Worm (Caenorhabditis elegans): Measurements from ENCODE around the gene cdh-5.
A peak's percentile ranks its signal among the peaks of the same experiment; 100 is the strongest.

Gene cdh-5

DNA sequence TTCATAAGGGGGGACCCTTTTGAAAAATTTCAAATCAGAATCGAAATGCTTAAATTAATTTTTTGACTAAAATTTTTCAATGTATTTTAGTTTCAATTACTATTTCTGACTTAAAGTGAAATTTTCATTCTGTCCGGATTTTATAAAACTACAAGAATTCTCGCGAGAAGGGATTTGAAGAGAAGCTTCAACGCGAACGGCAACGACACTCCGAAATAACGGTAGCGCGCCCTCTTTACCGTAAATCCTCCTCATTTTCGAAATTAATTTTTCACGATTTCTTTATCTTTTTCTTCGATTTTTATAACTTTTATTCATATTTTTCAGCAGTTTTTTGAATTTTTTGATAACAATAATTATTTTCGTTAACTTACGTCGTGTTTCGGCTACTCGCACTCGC is 3.0 kb upstream of the cdh-5 start:
- TF ChIP-seq C34F6.9 (tag; optimal IDR thresholded peaks at IDR 0.05) (peak; percentile 17), unc-55 (GFP tag; optimal IDR thresholded peaks at IDR 0.05) (peak; percentile 15), lin-13 (GFP tag; optimal IDR thresholded peaks at IDR 0.05) (no peak), R02D3.7 (tag; optimal IDR thresholded peaks at IDR 0.05) (peak; percentile 21), unc-39 (tag; optimal IDR thresholded peaks at IDR 0.05) (no peak)

DNA sequence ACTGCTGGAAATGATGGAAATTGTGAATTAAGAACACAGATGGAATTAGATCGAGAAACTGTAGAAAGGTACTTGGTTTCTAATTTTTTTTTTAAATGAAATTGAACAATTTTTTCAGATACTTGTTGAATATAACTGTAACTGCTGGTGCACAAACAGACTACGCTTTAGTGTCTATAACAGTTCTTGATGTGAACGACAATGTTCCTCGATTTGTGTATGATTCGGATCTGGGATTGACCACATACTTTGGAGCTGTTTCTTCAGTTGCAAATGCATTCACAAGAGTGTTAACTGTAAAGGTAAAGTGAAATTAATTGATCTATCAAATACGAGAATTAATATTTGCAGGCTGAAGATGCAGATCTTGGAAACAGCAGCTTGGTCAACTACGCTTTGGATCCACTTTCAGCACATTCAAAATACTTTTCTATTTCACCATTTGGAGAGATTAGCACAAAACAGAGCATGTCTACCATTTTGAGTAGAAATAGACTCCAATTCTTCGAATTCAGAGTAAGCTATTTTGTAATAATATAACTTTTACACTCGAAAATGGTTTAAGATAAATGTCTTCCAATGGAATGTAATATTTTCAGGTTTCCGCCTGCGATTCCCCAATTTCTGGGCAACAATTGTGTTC is 5.1 kb downstream of the cdh-5 start:
- no peak for TF ChIP-seq mdl-1 (tag; optimal IDR thresholded peaks at IDR 0.05)
- no peak for TF ChIP-seq elt-1 (tag; optimal IDR thresholded peaks at IDR 0.05)
- no peak for TF ChIP-seq snpc-4 (tag; optimal IDR thresholded peaks at IDR 0.05)
- TF ChIP-seq elt-3 (tag; optimal IDR thresholded peaks at IDR 0.05) = no peak
- no peak for TF ChIP-seq nhr-11 (tag; optimal IDR thresholded peaks at IDR 0.05)
- TF ChIP-seq lsy-2 (tag; optimal IDR thresholded peaks at IDR 0.05) = no peak
- TF ChIP-seq alr-1 (tag; optimal IDR thresholded peaks at IDR 0.05) = no peak
- TF ChIP-seq nhr-12 (tag; optimal IDR thresholded peaks at IDR 0.05) = no peak
- no peak for TF ChIP-seq lin-11 (tag; optimal IDR thresholded peaks at IDR 0.05)
- TF ChIP-seq zag-1 (tag; optimal IDR thresholded peaks at IDR 0.05) = no peak
- no peak for TF ChIP-seq gmeb-1 (tag; optimal IDR thresholded peaks at IDR 0.05)
- TF ChIP-seq R02D3.7 (tag; optimal IDR thresholded peaks at IDR 0.05) = no peak
- TF ChIP-seq ceh-16 (tag; optimal IDR thresholded peaks at IDR 0.05) = no peak
- TF ChIP-seq lin-39 (tag; optimal IDR thresholded peaks at IDR 0.05) = no peak
- TF ChIP-seq aly-2 (tag; optimal IDR thresholded peaks at IDR 0.05) = no peak
- no peak for TF ChIP-seq egl-27 (tag; optimal IDR thresholded peaks at IDR 0.05)
- TF ChIP-seq unc-39 (tag; optimal IDR thresholded peaks at IDR 0.05) = no peak
- no peak for TF ChIP-seq nhr-23 (tag; optimal IDR thresholded peaks at IDR 0.05)

DNA sequence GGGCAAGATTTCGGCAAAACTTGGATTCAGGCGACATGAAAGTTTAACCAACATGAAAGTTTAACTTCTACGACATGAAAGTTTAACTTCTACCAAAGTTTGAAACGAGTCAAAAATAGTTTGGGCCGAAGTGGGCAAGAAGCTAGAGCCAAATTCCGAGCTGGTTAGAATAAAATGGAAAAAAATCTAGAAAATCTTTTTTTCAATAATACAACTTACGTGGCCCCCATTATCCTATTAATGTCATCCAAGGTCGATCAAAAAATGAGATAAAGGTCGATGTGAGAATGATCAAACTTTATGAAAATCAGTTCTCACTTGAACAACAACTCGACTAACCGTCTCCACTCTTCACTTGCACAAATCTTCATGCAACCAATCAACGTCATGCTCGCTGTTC is 8.6 kb downstream of the cdh-5 start, which contains the start of gene F08B4.8:
F08B4.8 (plus strand) TSS at position 301 of the 400 bp plus-strand sequence.
- TF ChIP-seq Y55F3AM.14 (GFP tag; optimal IDR thresholded peaks at IDR 0.05) (no peak), nhr-12 (tag; optimal IDR thresholded peaks at IDR 0.05) (no peak), nhr-10 (tag; optimal IDR thresholded peaks at IDR 0.05) (no peak), mdl-1 (tag; optimal IDR thresholded peaks at IDR 0.05) (no peak), nhr-77 (tag; optimal IDR thresholded peaks at IDR 0.05) (no peak), aly-2 (tag; optimal IDR thresholded peaks at IDR 0.05) (no peak), ztf-11 (tag; optimal IDR thresholded peaks at IDR 0.05) (no peak), nhr-11 (tag; optimal IDR thresholded peaks at IDR 0.05) (no peak), R02D3.7 (tag; optimal IDR thresholded peaks at IDR 0.05) (no peak), C34F6.9 (tag; optimal IDR thresholded peaks at IDR 0.05) (no peak), nhr-129 (tag; optimal IDR thresholded peaks at IDR 0.05) (no peak), ceh-82 (tag; optimal IDR thresholded peaks at IDR 0.05) (no peak), nhr-21 (tag; optimal IDR thresholded peaks at IDR 0.05) (no peak), alr-1 (tag; optimal IDR thresholded peaks at IDR 0.05) (no peak), snpc-4 (tag; optimal IDR thresholded peaks at IDR 0.05) (no peak), ceh-16 (tag; optimal IDR thresholded peaks at IDR 0.05) (no peak), dmd-4 (tag; optimal IDR thresholded peaks at IDR 0.05) (no peak), egl-27 (tag; optimal IDR thresholded peaks at IDR 0.05) (no peak), unc-39 (tag; optimal IDR thresholded peaks at IDR 0.05) (no peak)

DNA sequence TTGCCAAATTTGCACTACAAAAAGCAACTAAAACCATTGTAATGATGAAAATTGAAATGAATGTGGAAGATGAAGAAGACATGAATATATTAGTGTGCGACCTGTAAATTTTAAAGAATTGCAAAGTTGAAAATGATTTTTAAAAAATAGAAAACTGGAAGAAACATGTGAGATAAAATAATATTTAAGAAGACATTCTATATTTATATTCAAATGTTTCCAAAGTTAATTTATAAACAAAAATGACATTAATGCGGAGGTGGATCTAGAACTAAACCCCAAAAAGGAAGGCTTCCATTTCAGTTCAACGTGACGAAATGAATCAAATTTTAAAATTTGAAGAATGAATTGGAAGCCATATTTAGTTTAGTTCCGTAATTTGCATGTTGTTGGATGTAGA is 10.5 kb downstream of the cdh-5 start, which contains the start of gene nlp-60:
nlp-60 (minus strand) TSS at position 101 of the 400 bp plus-strand sequence.
- TF ChIP-seq unc-62 (GFP tag; optimal IDR thresholded peaks at IDR 0.05) (no peak), R02D3.7 (tag; optimal IDR thresholded peaks at IDR 0.05) (no peak), crh-2 (tag; optimal IDR thresholded peaks at IDR 0.05) (no peak), fos-1 (tag; optimal IDR thresholded peaks at IDR 0.05) (no peak), nhr-10 (tag; optimal IDR thresholded peaks at IDR 0.05) (no peak), snpc-4 (tag; optimal IDR thresholded peaks at IDR 0.05) (no peak), gmeb-1 (tag; optimal IDR thresholded peaks at IDR 0.05) (no peak), nhr-11 (tag; optimal IDR thresholded peaks at IDR 0.05) (no peak), nhr-77 (tag; optimal IDR thresholded peaks at IDR 0.05) (no peak), elt-1 (tag; optimal IDR thresholded peaks at IDR 0.05) (no peak), nhr-25 (tag; optimal IDR thresholded peaks at IDR 0.05) (no peak), lin-13 (GFP tag; optimal IDR thresholded peaks at IDR 0.05) (no peak), nhr-23 (tag; optimal IDR thresholded peaks at IDR 0.05) (no peak), blmp-1 (tag; optimal IDR thresholded peaks at IDR 0.05; ENCODE audit: insufficient read depth) (no peak), nhr-237 (tag; optimal IDR thresholded peaks at IDR 0.05) (no peak), nhr-12 (tag; optimal IDR thresholded peaks at IDR 0.05) (no peak), aly-2 (tag; optimal IDR thresholded peaks at IDR 0.05) (no peak)

Data from whole organism, L2 larva.